Worm (Caenorhabditis elegans): ENCODE data around the gene F28E10.1.

F28E10.1 gene

ce11 chrIV:4545818-4546217 is 22.8 kb upstream of the F28E10.1 start, which contains the start of gene ZK185.5:
ZK185.5 (minus strand) TSS chrIV:4545918.
- TF ChIP-seq aha-1 (tag), result peak; percentile 37
- no peak for TF ChIP-seq daf-16 (GFP tag; optimal IDR thresholded peaks at IDR 0.05)
- TF ChIP-seq daf-16 (tag; optimal IDR thresholded peaks at IDR 0.05), result peak; percentile 4
- TF ChIP-seq unc-39 (tag; optimal IDR thresholded peaks at IDR 0.05), result no peak

DNA sequence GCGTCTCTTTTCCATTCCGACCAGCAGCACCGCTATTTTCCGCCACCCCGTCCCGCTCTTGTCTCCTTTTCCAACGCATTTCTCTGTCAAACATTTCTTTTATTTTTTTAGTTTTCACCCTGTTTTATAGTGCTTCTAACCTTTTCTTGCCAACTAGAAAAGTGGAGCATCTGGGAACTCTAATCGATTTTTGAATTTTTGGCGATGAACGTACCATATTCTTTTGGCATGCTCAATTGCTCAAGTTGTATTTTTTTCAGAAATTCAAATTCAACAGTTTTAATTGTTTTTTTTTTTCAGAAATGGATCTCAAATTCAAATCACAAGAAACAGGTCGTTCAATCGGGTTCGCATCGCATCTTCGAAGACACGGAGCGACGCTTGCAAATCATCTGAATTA is 20.4 kb upstream of the F28E10.1 start, which contains the start of gene ZK185.1:
Gene ZK185.1 (plus strand): TSS at position 301 of the 400 bp plus-strand sequence.
- no peak for TF ChIP-seq hmg-1.1 (GFP tag; IDR thresholded peaks at IDR 0.05)
- no peak for TF ChIP-seq mes-2 (tag; optimal IDR thresholded peaks at IDR 0.05; ENCODE audit: poor library complexity, severe bottlenecking)
- TF ChIP-seq lir-3 (tag; optimal IDR thresholded peaks at IDR 0.05), result no peak
- no peak for TF ChIP-seq egl-43 (GFP tag; IDR thresholded peaks at IDR 0.05)
- no peak for TF ChIP-seq madf-9 (GFP tag; conservative IDR thresholded peaks at IDR 0.05)
- no peak for TF ChIP-seq dmd-6 (GFP tag; IDR thresholded peaks at IDR 0.05)
- TF ChIP-seq Y75B8A.6 (GFP tag; IDR thresholded peaks at IDR 0.05), result no peak
- TF ChIP-seq ceh-28 (tag; optimal IDR thresholded peaks at IDR 0.05), result no peak
- no peak for TF ChIP-seq D1046.2 (GFP tag; IDR thresholded peaks at IDR 0.05)
- no peak for TF ChIP-seq nhr-25 (tag; optimal IDR thresholded peaks at IDR 0.05; ENCODE audit: borderline replicate concordance, insufficient read depth)

DNA sequence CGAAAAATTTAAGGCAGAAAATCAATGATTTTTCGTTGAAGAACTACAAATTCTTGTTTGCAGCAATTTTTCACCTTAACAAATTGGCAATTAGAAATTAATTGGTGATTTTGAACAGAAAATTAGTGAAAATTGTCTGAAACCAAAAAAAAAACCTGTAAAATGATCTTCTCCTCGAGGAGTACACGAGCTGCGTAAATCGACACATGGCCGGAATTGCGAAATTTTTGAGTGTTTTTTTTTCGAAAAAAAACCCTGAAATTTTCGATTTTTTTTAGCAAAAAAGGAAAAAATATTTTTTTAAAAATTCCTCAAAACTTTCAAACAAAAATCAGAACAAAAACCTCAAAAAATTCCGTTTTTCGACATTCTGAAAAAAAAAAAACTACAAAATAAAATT is 17.1 kb upstream of the F28E10.1 start:
- TF ChIP-seq aha-1 (tag) (peak; percentile 85), lin-39 (tag; optimal IDR thresholded peaks at IDR 0.05) (no peak)

DNA sequence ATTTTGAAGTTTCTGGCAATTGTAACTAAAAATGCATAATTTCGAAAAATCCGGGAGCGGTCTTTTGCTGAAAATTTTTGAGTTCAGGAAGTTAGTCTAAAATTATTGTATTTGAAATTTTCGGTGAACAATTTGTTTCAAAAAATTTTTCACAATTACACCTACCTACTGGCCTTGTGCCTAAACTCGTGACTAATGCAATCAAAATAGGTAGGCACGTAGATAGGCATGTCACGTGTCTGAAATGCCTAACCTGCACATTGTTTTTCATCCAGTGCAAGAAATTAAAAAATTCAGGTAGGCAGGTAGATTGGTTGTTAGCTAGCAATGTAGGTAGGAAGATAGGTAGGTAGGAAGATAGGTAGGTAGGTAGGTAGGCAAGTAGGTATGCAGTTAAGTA is 11.5 kb upstream of the F28E10.1 start:
- TF ChIP-seq hlh-30 (tag; optimal IDR thresholded peaks at IDR 0.05; ENCODE audit: insufficient read depth) (peak; percentile 51), ceh-44 (GFP tag; IDR thresholded peaks at IDR 0.05) (no peak)

DNA sequence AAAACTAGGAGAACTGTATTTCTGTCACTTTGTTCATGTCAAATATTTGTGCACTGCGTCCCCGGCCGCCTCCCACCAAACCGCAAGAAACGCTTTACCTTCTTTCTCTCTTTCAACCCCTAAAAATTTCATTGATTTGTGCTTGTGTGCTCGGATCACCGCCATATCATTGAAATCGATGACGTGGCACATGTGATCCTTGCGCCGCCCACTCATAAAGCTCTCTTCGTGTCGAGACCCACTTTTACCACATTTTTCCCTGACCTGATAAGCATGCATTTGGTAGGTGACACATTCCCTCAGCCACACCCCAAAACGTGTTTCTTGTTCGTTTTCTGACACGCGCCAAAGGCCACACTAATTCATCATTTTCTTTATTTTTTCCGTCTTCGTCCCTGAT is 10.9 kb upstream of the F28E10.1 start:
- TF ChIP-seq dmd-6 (GFP tag; IDR thresholded peaks at IDR 0.05) (peak; percentile 57), nhr-28 (tag; optimal IDR thresholded peaks at IDR 0.05) (peak; percentile 9), hlh-30 (tag; optimal IDR thresholded peaks at IDR 0.05; ENCODE audit: insufficient read depth) (peak; percentile 45), mxl-3 (GFP tag; optimal IDR thresholded peaks at IDR 0.05) (peak; percentile 14), mxl-2 (GFP tag; conservative IDR thresholded peaks at IDR 0.05) (no peak), dpl-1 (GFP tag; optimal IDR thresholded peaks at IDR 0.05) (no peak), hlh-11 (tag; optimal IDR thresholded peaks at IDR 0.05) (peak; percentile 45), lin-39 (tag; optimal IDR thresholded peaks at IDR 0.05) (no peak), unc-62 (GFP tag; optimal IDR thresholded peaks at IDR 0.05 in 1 of 2) (peak in 1 of 2 experiments; percentile 88), unc-62 (tag; optimal IDR thresholded peaks at IDR 0.05) (no peak), mdl-1 (tag; optimal IDR thresholded peaks at IDR 0.05) (peak in 1 of 2 experiments; percentile 27)

DNA sequence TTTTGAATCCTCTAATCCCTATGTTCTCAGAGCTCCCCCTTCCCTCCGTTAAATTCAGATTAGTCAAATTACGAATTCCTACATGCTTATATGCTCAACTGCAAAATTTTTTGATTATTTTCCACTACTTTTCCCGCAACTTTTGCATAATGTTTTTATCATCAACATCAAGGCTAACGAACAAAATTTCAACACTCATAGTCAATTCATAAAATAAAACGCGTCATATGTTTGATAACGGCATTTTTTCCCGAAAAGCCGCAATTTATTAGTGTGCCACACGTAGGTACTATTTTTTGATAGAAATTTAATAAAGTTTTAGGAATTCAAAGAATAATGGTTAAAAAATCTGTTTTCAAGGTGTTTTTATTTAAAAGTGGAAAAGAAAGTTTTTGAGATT is 9.5 kb upstream of the F28E10.1 start:
- TF ChIP-seq spr-1 (tag; optimal IDR thresholded peaks at IDR 0.05) (no peak), egl-43 (GFP tag; IDR thresholded peaks at IDR 0.05) (no peak), set-16 (GFP tag; IDR thresholded peaks at IDR 0.05) (no peak), lin-13 (GFP tag; optimal IDR thresholded peaks at IDR 0.05) (no peak), hlh-30 (tag; optimal IDR thresholded peaks at IDR 0.05; ENCODE audit: insufficient read depth) (peak; percentile 12), rbr-2 (tag; optimal IDR thresholded peaks at IDR 0.05) (no peak), madf-9 (GFP tag; conservative IDR thresholded peaks at IDR 0.05) (no peak), F49E8.2 (tag; optimal IDR thresholded peaks at IDR 0.05; ENCODE audit: borderline replicate concordance) (no peak), aha-1 (tag) (peak; percentile 11), ceh-62 (tag; optimal IDR thresholded peaks at IDR 0.05) (no peak), arid-1 (GFP tag; conservative IDR thresholded peaks at IDR 0.05) (no peak), nhr-102 (tag; optimal IDR thresholded peaks at IDR 0.05) (no peak), Y105C5A.15 (GFP tag; IDR thresholded peaks at IDR 0.05) (no peak), dve-1 (tag; optimal IDR thresholded peaks at IDR 0.05; ENCODE audit: insufficient read depth) (peak; percentile 19), unc-62 (GFP tag; optimal IDR thresholded peaks at IDR 0.05 in 1 of 2) (no peak), unc-62 (tag; optimal IDR thresholded peaks at IDR 0.05) (no peak), mep-1 (tag; optimal IDR thresholded peaks at IDR 0.05) (no peak), nhr-28 (tag; optimal IDR thresholded peaks at IDR 0.05) (peak; percentile 51), skn-1 (tag; optimal IDR thresholded peaks at IDR 0.05) (no peak), F10B5.3 (tag; optimal IDR thresholded peaks at IDR 0.05) (no peak), pqm-1 (tag; optimal IDR thresholded peaks at IDR 0.05) (peak; percentile 45), tag-97 (GFP tag; IDR thresholded peaks at IDR 0.05) (no peak), ztf-7 (tag; optimal IDR thresholded peaks at IDR 0.05) (no peak), duxl-1 (tag; optimal IDR thresholded peaks at IDR 0.05; ENCODE audit: poor library complexity) (no peak)
